Fruit fly (Drosophila melanogaster): ENCODE measurements around the gene CG13738.

The CG13738 gene

DNA sequence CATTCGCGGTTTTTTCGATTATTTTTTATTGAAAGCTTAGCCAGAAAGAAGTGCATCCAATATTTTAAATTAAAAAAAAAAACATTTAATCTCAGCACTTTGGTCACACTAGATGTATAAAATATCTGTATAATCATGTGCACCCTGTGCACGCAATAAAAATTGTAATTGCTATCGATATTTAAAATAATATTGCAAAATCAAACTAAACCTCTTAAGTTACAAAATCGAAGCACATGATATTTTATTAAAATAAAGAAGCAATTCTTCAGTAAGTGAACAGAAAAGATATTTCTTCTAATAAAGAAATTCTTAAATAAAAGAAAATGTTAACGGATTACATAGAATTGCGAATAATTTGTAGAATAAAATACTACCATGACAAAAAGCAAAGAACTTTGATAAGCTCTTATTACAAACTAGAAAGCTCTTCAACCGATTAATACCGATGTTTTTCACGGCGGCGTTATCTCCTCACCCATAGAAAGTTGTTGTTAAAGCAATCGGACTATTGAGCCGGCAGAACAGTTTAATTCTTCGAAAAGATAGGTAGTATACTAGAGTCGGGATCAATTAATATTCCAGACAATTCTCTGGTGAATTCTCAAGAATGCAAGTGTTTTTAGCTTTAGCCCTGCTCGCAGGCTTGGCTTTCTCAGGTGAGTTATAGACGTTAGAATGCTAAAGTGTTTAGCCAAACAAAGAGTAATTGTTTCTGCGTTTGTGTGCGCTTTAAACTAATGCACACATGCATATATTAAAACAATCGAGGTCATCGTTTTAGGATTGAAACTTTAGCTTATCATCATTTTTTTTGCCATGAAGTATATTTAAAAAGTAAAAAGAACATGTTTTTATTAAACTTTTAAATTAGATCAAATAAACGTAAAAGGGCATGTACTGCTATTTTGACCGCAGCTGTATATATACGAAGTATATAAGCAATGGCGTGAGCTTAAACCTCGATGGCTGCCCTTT is 20.8 kb upstream of the CG13738 start, which contains the start of gene CtsK1 (continued):
- TF ChIP-seq CG10366 (GFP tag; IDR thresholded peaks at IDR 0.05) = 0 out of 2 replicates have a peak, but pooled peaks have one; percentile 25
- peak; percentile 84 for TF ChIP-seq CG11696 (GFP tag; IDR thresholded peaks at IDR 0.05)
- no peak for TF ChIP-seq Usf (GFP tag; optimal IDR thresholded peaks at IDR 0.05)
- TF ChIP-seq Jarid2 (GFP tag; optimal IDR thresholded peaks at IDR 0.05) = no peak
- TF ChIP-seq gcm2 (GFP tag; optimal IDR thresholded peaks at IDR 0.05) = no peak
- TF ChIP-seq ro (GFP tag; IDR thresholded peaks at IDR 0.05) = no peak
- TF ChIP-seq Gsc (GFP tag; IDR thresholded peaks at IDR 0.05) = no peak
- TF ChIP-seq ATbp (GFP tag; optimal IDR thresholded peaks at IDR 0.05) = peak; percentile 4
- TF ChIP-seq tgo (GFP tag; IDR thresholded peaks at IDR 0.05) = peak; percentile 16; the same call in 1 of the 3 replicates
- TF ChIP-seq CG12104 (GFP tag; optimal IDR thresholded peaks at IDR 0.05) = peak; percentile 7
- no peak for TF ChIP-seq Awh (GFP tag; IDR thresholded peaks at IDR 0.05)
- TF ChIP-seq Elba2 (GFP tag; optimal IDR thresholded peaks at IDR 0.05) = no peak
- TF ChIP-seq Ptx1 (GFP tag; IDR thresholded peaks at IDR 0.05) = no peak; the same call in 1 of the 2 replicates
- TF ChIP-seq esg (GFP tag; conservative IDR thresholded peaks at IDR 0.05) = 0 out of 2 replicates have a peak, but pooled peaks have one; percentile 17
- TF ChIP-seq CG13287 (GFP tag; IDR thresholded peaks at IDR 0.05; ENCODE audit: partially characterized antibody) = peak; percentile 86
- TF ChIP-seq D19B (GFP tag; optimal IDR thresholded peaks at IDR 0.05) = no peak
- peak; percentile 25; the same call in 1 of the 2 replicates for TF ChIP-seq ara (GFP tag; IDR thresholded peaks at IDR 0.05)
- peak; percentile 3; the same call in 1 of the 3 replicates for TF ChIP-seq ci (GFP tag; IDR thresholded peaks at IDR 0.05)
- no peak for TF ChIP-seq Rx (GFP tag; IDR thresholded peaks at IDR 0.05)
- TF ChIP-seq Side (GFP tag; optimal IDR thresholded peaks at IDR 0.05) = no peak
- peak in 1 of 2 experiments; percentile 29 for TF ChIP-seq bsh (GFP tag; optimal IDR thresholded peaks at IDR 0.05)
- TF ChIP-seq GATAe (GFP tag; conservative IDR thresholded peaks at IDR 0.05) = no peak
- no peak for TF ChIP-seq Fer1 (GFP tag; optimal IDR thresholded peaks at IDR 0.05)
- TF ChIP-seq her (GFP tag; optimal IDR thresholded peaks at IDR 0.05) = no peak
- TF ChIP-seq zf30C (GFP tag; optimal IDR thresholded peaks at IDR 0.05) = no peak
- TF ChIP-seq Mes4 (GFP tag; optimal IDR thresholded peaks at IDR 0.05) = no peak
- TF ChIP-seq CG8388 (GFP tag; optimal IDR thresholded peaks at IDR 0.05) = no peak
- no peak for TF ChIP-seq Nf-YC (tag; optimal IDR thresholded peaks at IDR 0.05)
- peak; percentile 29 for TF ChIP-seq phol (tag; optimal IDR thresholded peaks at IDR 0.05)
- peak; percentile 47 for TF ChIP-seq CG6689 (GFP tag; IDR thresholded peaks at IDR 0.05)
- TF ChIP-seq CG6683 (GFP tag; optimal IDR thresholded peaks at IDR 0.05) = no peak
- no peak for TF ChIP-seq wdn (GFP tag; IDR thresholded peaks at IDR 0.05)
- no peak for TF ChIP-seq cwo (GFP tag; optimal IDR thresholded peaks at IDR 0.05)
- no peak for TF ChIP-seq fd96Cb (tag; optimal IDR thresholded peaks at IDR 0.05)
- TF ChIP-seq sob (GFP tag; IDR thresholded peaks at IDR 0.05) = 0 out of 2 replicates have a peak, but pooled peaks have one; percentile 18
- TF ChIP-seq yki (optimal IDR thresholded peaks at IDR 0.05) = no peak
- TF ChIP-seq nmo (GFP tag; optimal IDR thresholded peaks at IDR 0.05) = peak; percentile 12
- TF ChIP-seq Dbx (GFP tag; IDR thresholded peaks at IDR 0.05) = peak; percentile 36; the same call in 1 of the 3 replicates
- TF ChIP-seq kay (GFP tag; optimal IDR thresholded peaks at IDR 0.05) = no peak
- peak; percentile 73 for TF ChIP-seq sens (GFP tag)
- TF ChIP-seq Sry-δ (GFP tag; optimal IDR thresholded peaks at IDR 0.05) = peak; percentile 77
- TF ChIP-seq CG3726 (GFP tag; IDR thresholded peaks at IDR 0.05) = no peak
- peak; percentile 39 for TF ChIP-seq Lhr (GFP tag; optimal IDR thresholded peaks at IDR 0.05)
- TF ChIP-seq dan (GFP tag; IDR thresholded peaks at IDR 0.05) = no peak
- peak; percentile 47 for TF ChIP-seq CG11504 (tag; optimal IDR thresholded peaks at IDR 0.05)
- no peak for TF ChIP-seq gro (GFP tag; optimal IDR thresholded peaks at IDR 0.05)
- no peak for TF ChIP-seq CG3838 (GFP tag; optimal IDR thresholded peaks at IDR 0.05)
- no peak for TF ChIP-seq CG2875 (GFP tag; optimal IDR thresholded peaks at IDR 0.05)
- TF ChIP-seq CG42726 (GFP tag; IDR thresholded peaks at IDR 0.05; ENCODE audit: partially characterized antibody) = no peak

All from whole organism, embryonic.